Worm (Caenorhabditis elegans): ENCODE measurements around the gene T06D8.10.

DNA sequence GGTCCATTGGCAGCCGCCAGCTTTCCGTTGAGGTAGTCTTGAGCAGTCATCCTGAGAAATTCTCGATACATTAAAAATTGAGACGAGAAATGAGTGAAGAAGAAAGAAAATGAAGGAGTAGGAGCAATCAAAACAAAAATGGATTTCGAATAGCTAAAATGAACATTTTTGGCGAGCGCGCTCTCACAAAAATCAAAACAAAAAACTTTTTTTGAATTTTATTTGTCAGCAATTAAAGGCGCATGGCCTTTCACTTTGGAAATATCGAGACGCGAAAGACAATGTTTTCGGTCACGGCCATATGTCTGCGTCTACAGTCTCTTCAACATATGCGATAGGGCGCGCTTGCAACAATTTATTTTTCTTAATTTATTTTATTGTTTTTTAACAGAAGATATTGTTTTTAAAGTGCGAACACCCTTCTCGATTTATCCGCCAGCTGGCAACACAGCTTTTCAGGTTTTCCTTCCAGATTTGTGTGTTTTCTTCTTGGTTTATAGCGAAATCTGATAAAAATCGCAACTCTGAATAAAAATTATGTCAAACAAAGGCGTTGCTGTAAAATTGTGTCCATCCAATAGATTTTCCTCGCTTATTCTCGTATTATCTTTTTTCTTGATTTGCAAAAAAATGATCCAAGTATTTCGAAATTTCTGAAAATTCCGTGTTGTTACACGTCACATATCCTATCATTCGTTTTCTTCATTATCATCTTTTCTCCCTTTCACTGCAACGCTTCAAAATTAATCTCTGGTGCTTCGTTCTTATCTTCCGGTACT is 8.3 kb downstream of the T06D8.10 start, which contains the start of the genes rpn-9 and T06D8.9:
- TF ChIP-seq ama-1 (optimal IDR thresholded peaks at IDR 0.05) = no peak
- TF ChIP-seq hmbx-1 (tag; optimal IDR thresholded peaks at IDR 0.05) = no peak
- no peak for TF ChIP-seq aly-1 (tag; optimal IDR thresholded peaks at IDR 0.05)
- no peak for TF ChIP-seq B0310.2 (tag; optimal IDR thresholded peaks at IDR 0.05)
- TF ChIP-seq tra-4 (tag; optimal IDR thresholded peaks at IDR 0.05) = no peak
- no peak for TF ChIP-seq ceh-36 (tag; optimal IDR thresholded peaks at IDR 0.05)
- no peak for TF ChIP-seq sea-1 (GFP tag; conservative IDR thresholded peaks at IDR 0.05)
